Fruit fly (Drosophila melanogaster) whole organism, prepupa: ENCODE results near the gene CG3588.

Source experiments
- Blimp-1 ChIP-seq: fragments of 200-800 bp; sonication (Bioruptor generic); optimal IDR thresholded peaks from 3 replicates; lab custom pipeline; 2017; ENCODE audit warnings: missing biosample characterization, missing genetic modification characterization, mild to moderate bottlenecking, moderate library complexity, missing genetic modification reagents
- CG10631 ChIP-seq: fragments of 200-800 bp; sonication (Bioruptor generic); optimal IDR thresholded peaks from 2 replicates; lab custom pipeline; 2016; ENCODE audit warnings: missing biosample characterization, missing genetic modification characterization
- CG10669 ChIP-seq: fragments of 200-800 bp; sonication (Bioruptor generic); optimal IDR thresholded peaks from 3 replicates; lab custom pipeline; 2018; ENCODE audit warnings: missing biosample characterization, mild to moderate bottlenecking, missing genetic modification characterization, moderate library complexity
- CG11294 ChIP-seq: fragments of 200-800 bp; sonication (Bioruptor generic); IDR thresholded peaks from 2 replicates; pipeline ENCODE4 v1.3.6; 2022; ENCODE audit warnings: missing biosample characterization, missing genetic modification characterization
- CG11762 ChIP-seq: fragments of 200-800 bp; sonication (Bioruptor generic); optimal IDR thresholded peaks from 3 replicates; lab custom pipeline; 2016; ENCODE audit warnings: missing biosample characterization, missing genetic modification characterization; ENCODE audit not compliant: insufficient read depth
- CG11902 ChIP-seq: fragments of 200-800 bp; sonication (Bioruptor generic); optimal IDR thresholded peaks from 3 replicates; lab custom pipeline; 2016; ENCODE audit warnings: missing biosample characterization, missing genetic modification characterization
- CG15336 ChIP-seq: fragments of 200-800 bp; sonication (Bioruptor generic); IDR thresholded peaks from 2 replicates; pipeline ENCODE4 v1.3.6; 2022; ENCODE audit warnings: missing biosample characterization, missing genetic modification characterization
- CG16779 ChIP-seq: fragments of 200-800 bp; sonication (Bioruptor generic); optimal IDR thresholded peaks from 3 replicates; lab custom pipeline; 2017; ENCODE audit warnings: missing biosample characterization, mild to moderate bottlenecking, missing genetic modification characterization
- CG32006 ChIP-seq: fragments of 200-800 bp; sonication (Bioruptor generic); optimal IDR thresholded peaks from 3 replicates; lab custom pipeline; 2017; ENCODE audit warnings: missing biosample characterization, mild to moderate bottlenecking, missing genetic modification characterization
- CG3919 ChIP-seq: fragments of 200-800 bp; sonication (Bioruptor generic); optimal IDR thresholded peaks from 3 replicates; lab custom pipeline; 2016; ENCODE audit warnings: missing biosample characterization, missing genetic modification characterization
- CG6163 ChIP-seq: fragments of 200-800 bp; sonication (Bioruptor generic); IDR thresholded peaks from 3 replicates; pipeline ENCODE4 v1.3.6; 2022; ENCODE audit warnings: missing biosample characterization, missing genetic modification characterization
- CG6792 ChIP-seq: fragments of 200-800 bp; sonication (Bioruptor generic); optimal IDR thresholded peaks from 3 replicates; lab custom pipeline; 2016; ENCODE audit warnings: missing biosample characterization, missing genetic modification characterization
- CG6808 ChIP-seq: fragments of 200-800 bp; sonication (Bioruptor generic); optimal IDR thresholded peaks from 3 replicates; lab custom pipeline; 2017; ENCODE audit warnings: missing biosample characterization, missing genetic modification characterization, mild to moderate bottlenecking, moderate library complexity, missing genetic modification reagents
- CG6854 ChIP-seq: fragments of 200-800 bp; sonication (Bioruptor generic); optimal IDR thresholded peaks from 2 replicates; lab custom pipeline; 2017; ENCODE audit warnings: missing biosample characterization, mild to moderate bottlenecking, missing genetic modification characterization
- CG7368 ChIP-seq: fragments of 200-800 bp; sonication (Bioruptor generic); optimal IDR thresholded peaks from 3 replicates; lab custom pipeline; 2016; ENCODE audit warnings: missing biosample characterization, missing genetic modification characterization
- CG8119 ChIP-seq: fragments of 200-800 bp; sonication (Bioruptor generic); IDR thresholded peaks from 3 replicates; pipeline ENCODE4 v1.3.6; 2022; ENCODE audit warnings: missing biosample characterization, missing genetic modification characterization
- CG8319 ChIP-seq: fragments of 200-800 bp; sonication (Bioruptor generic); optimal IDR thresholded peaks from 3 replicates; lab custom pipeline; 2016; ENCODE audit warnings: missing biosample characterization, missing genetic modification characterization
- CG8632 ChIP-seq: fragments of 200-800 bp; sonication (Bioruptor generic); optimal IDR thresholded peaks from 3 replicates; lab custom pipeline; 2016; ENCODE audit warnings: missing biosample characterization, missing genetic modification characterization
- CG9139 ChIP-seq: fragments of 200-800 bp; sonication (Bioruptor generic); optimal IDR thresholded peaks from 3 replicates; lab custom pipeline; 2017; ENCODE audit warnings: missing biosample characterization, mild to moderate bottlenecking, missing genetic modification characterization
- Eip75B ChIP-seq: fragments of 200-800 bp; sonication (Bioruptor generic); optimal IDR thresholded peaks from 3 replicates; lab custom pipeline; 2016; ENCODE audit warnings: missing biosample characterization, missing genetic modification characterization
- Eip78C ChIP-seq: fragments of 200-800 bp; sonication (Bioruptor generic); peaks from one replicate; lab custom pipeline; 2016; ENCODE audit warnings: missing biosample characterization, missing genetic modification characterization
- Eip93F ChIP-seq: fragments of 200-800 bp; sonication (Bioruptor generic); optimal IDR thresholded peaks from 2 replicates; lab custom pipeline; 2016; ENCODE audit warnings: missing biosample characterization, mild to moderate bottlenecking, missing genetic modification characterization
- Ets21C ChIP-seq: fragments of 200-800 bp; sonication (Bioruptor generic); optimal IDR thresholded peaks from 3 replicates; lab custom pipeline; 2016; ENCODE audit warnings: missing biosample characterization, missing genetic modification characterization
- Ets96B ChIP-seq: fragments of 200-800 bp; optimal IDR thresholded peaks from 2 replicates; lab custom pipeline; 2019; ENCODE audit warnings: missing biosample characterization, mild to moderate bottlenecking, missing genetic modification characterization, moderate library complexity
- Hr38 ChIP-seq: sonication (Bioruptor generic); optimal IDR thresholded peaks from 2 replicates; lab custom pipeline; 2016; ENCODE audit warnings: missing biosample characterization, missing genetic modification characterization
- Hr39 ChIP-seq: fragments of 200-800 bp; sonication (Bioruptor generic); optimal IDR thresholded peaks from 2 replicates; lab custom pipeline; 2016; ENCODE audit warnings: missing biosample characterization, missing genetic modification characterization
- Hr4 ChIP-seq: fragments of 200-800 bp; sonication (Bioruptor generic); optimal IDR thresholded peaks from 3 replicates; lab custom pipeline; 2016; ENCODE audit warnings: missing biosample characterization, missing genetic modification characterization
- Lpt ChIP-seq: fragments of 200-800 bp; sonication (Bioruptor generic); optimal IDR thresholded peaks from 3 replicates; lab custom pipeline; 2016; ENCODE audit warnings: missing biosample characterization, missing genetic modification characterization
- OdsH ChIP-seq: fragments of 200-800 bp; sonication (Bioruptor generic); optimal IDR thresholded peaks from 3 replicates; lab custom pipeline; 2016; ENCODE audit warnings: missing biosample characterization, missing genetic modification characterization
- Smox ChIP-seq: fragments of 200-800 bp; sonication (Bioruptor generic); optimal IDR thresholded peaks from 3 replicates; lab custom pipeline; 2016; ENCODE audit warnings: missing biosample characterization, missing genetic modification characterization
- Sox102F ChIP-seq: fragments of 200-800 bp; sonication (Bioruptor generic); optimal IDR thresholded peaks from 2 replicates; lab custom pipeline; 2016; ENCODE audit warnings: missing biosample characterization, mild to moderate bottlenecking, missing genetic modification characterization
- Sox14 ChIP-seq: fragments of 200-800 bp; sonication (Bioruptor generic); optimal IDR thresholded peaks from 3 replicates; lab custom pipeline; 2016; ENCODE audit warnings: missing biosample characterization, missing genetic modification characterization
- achi ChIP-seq: fragments of 200-800 bp; sonication (Bioruptor generic); optimal IDR thresholded peaks from 3 replicates; lab custom pipeline; 2016; ENCODE audit warnings: missing biosample characterization, missing genetic modification characterization
- acj6 ChIP-seq: fragments of 200-800 bp; sonication (Bioruptor generic); optimal IDR thresholded peaks from 3 replicates; lab custom pipeline; 2016; ENCODE audit warnings: missing biosample characterization, missing genetic modification characterization
- cyc ChIP-seq: fragments of 200-800 bp; sonication (Bioruptor generic); optimal IDR thresholded peaks from 3 replicates; lab custom pipeline; 2016; ENCODE audit warnings: missing biosample characterization, missing genetic modification characterization
- dsx ChIP-seq: fragments of 200-800 bp; optimal IDR thresholded peaks from 3 replicates; lab custom pipeline; 2019; ENCODE audit warnings: missing biosample characterization, mild to moderate bottlenecking, missing genetic modification characterization, moderate library complexity; ENCODE audit not compliant: poor library complexity, severe bottlenecking
- eg ChIP-seq: fragments of 200-800 bp; sonication (Bioruptor generic); IDR thresholded peaks from 3 replicates; pipeline ENCODE4 v1.3.6; 2022; ENCODE audit warnings: missing biosample characterization, missing genetic modification characterization
- fd59A ChIP-seq: fragments of 200-800 bp; sonication (Bioruptor generic); optimal IDR thresholded peaks from 2 replicates; lab custom pipeline; 2017; ENCODE audit warnings: missing biosample characterization, mild to moderate bottlenecking, missing genetic modification characterization, missing genetic modification reagents
- fd85E ChIP-seq: fragments of 200-800 bp; sonication (Bioruptor generic); optimal IDR thresholded peaks from 3 replicates; lab custom pipeline; 2016; ENCODE audit warnings: missing biosample characterization, missing genetic modification characterization
- fkh ChIP-seq: fragments of 200-800 bp; sonication (Bioruptor generic); optimal IDR thresholded peaks from 3 replicates; lab custom pipeline; 2017; ENCODE audit warnings: missing biosample characterization, mild to moderate bottlenecking, missing genetic modification characterization, moderate library complexity
- lz ChIP-seq: fragments of 200-800 bp; sonication (Bioruptor generic); optimal IDR thresholded peaks from 3 replicates; lab custom pipeline; 2016; ENCODE audit warnings: missing biosample characterization, missing genetic modification characterization
- net ChIP-seq: fragments of 200-800 bp; sonication (Bioruptor generic); optimal IDR thresholded peaks from 3 replicates; lab custom pipeline; 2016; ENCODE audit warnings: missing biosample characterization, missing genetic modification characterization
- pdm3 ChIP-seq: fragments of 200-800 bp; sonication (Bioruptor generic); optimal IDR thresholded peaks from 3 replicates; lab custom pipeline; 2016; ENCODE audit warnings: missing biosample characterization, missing genetic modification characterization
- salr ChIP-seq, 2 experiments: fragments of 200-800 bp; sonication (Bioruptor generic); optimal IDR thresholded peaks; 3 replicates each; lab custom pipeline; 2016 to 2018; ENCODE audit warnings: missing biosample characterization in 2 of 2, missing genetic modification characterization in 2 of 2, mild to moderate bottlenecking in 1 of 2
- svp ChIP-seq: fragments of 200-800 bp; sonication (Bioruptor generic); peaks from one replicate; lab custom pipeline; 2016; ENCODE audit warnings: missing biosample characterization, missing genetic modification characterization
- vri ChIP-seq: fragments of 200-800 bp; sonication (Bioruptor generic); optimal IDR thresholded peaks from 3 replicates; lab custom pipeline; 2016; ENCODE audit warnings: missing biosample characterization, mild to moderate bottlenecking, missing genetic modification characterization

Gene CG3588

dm6 chrX:2947545-2948072, 28.0 kb downstream of the CG3588 start, which contains the start of gene CG3603 (continued):
- peak; percentile 72 for TF ChIP-seq Eip93F (GFP tag; lab: Kevin White, UChicago)
- peak; percentile 45 for TF ChIP-seq OdsH
- peak; percentile 79; the same call in 2 of the 3 replicates for TF ChIP-seq eg
- peak; percentile 83 for TF ChIP-seq net (GFP tag; lab: Kevin White, UChicago)
- peak; percentile 52 for TF ChIP-seq achi (GFP tag; lab: Kevin White, UChicago)
- TF ChIP-seq CG3919 (GFP tag; lab: Kevin White, UChicago): peak; percentile 68
- peak; percentile 25 for TF ChIP-seq fd85E (GFP tag; lab: Kevin White, UChicago)
- TF ChIP-seq CG6163 (GFP tag; lab: Robert Waterston, UW): peak; percentile 73; the same call in 2 of the 3 replicates
- peak; percentile 70 for TF ChIP-seq CG11762 (GFP tag; lab: Kevin White, UChicago)
- TF ChIP-seq CG9139 (GFP tag; lab: Kevin White, UChicago): peak; percentile 93
- TF ChIP-seq CG10631: no peak
- TF ChIP-seq Hr39: peak; percentile 17
- TF ChIP-seq CG6792 (GFP tag; lab: Kevin White, UChicago): no peak
- TF ChIP-seq Eip78C (GFP tag; lab: Kevin White, UChicago): peak; percentile 85
- TF ChIP-seq CG6854 (GFP tag; lab: Kevin White, UChicago): peak; percentile 93
- TF ChIP-seq lz (GFP tag; lab: Kevin White, UChicago): peak; percentile 53
- TF ChIP-seq CG8119 (GFP tag; lab: Robert Waterston, UW): peak; percentile 70
- peak; percentile 55; the same call in 1 of the 2 replicates for TF ChIP-seq CG15336 (GFP tag; lab: Robert Waterston, UW)
- peak; percentile 63 for TF ChIP-seq Lpt (GFP tag; lab: Kevin White, UChicago)
- TF ChIP-seq CG7368 (GFP tag; lab: Kevin White, UChicago): peak; percentile 71
- TF ChIP-seq fkh (GFP tag; lab: Kevin White, UChicago): no peak
- TF ChIP-seq CG32006: peak; percentile 57
- TF ChIP-seq CG6808 (GFP tag; lab: Kevin White, UChicago): peak; percentile 81
- TF ChIP-seq CG8632 (GFP tag; lab: Kevin White, UChicago): peak; percentile 46
- peak; percentile 13 for TF ChIP-seq dsx
- peak; percentile 42 for TF ChIP-seq Sox14 (GFP tag; lab: Kevin White, UChicago)
- TF ChIP-seq svp: peak; percentile 78
- TF ChIP-seq CG10669 (GFP tag; lab: Kevin White, UChicago): peak; percentile 75
- peak; percentile 3 for TF ChIP-seq fd59A

DNA sequence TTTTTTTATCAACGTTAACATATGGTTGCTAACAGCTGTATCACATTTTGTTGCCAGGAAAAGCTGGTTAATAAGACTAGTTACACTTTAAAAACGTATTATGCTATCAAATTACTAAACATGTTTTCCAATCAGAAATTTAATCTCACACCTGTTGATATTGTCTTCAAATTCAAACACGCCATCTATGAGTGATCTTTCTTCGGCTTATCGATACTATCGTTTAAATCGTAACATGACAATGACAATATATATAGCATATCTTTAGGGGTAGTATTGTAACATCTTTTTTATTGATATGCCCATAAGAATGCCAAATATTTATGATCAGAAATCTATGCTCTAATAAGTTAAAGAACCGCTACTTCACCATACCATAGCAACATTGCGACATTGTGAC, 29.5 kb downstream of the CG3588 start:
- peak; percentile 32 for TF ChIP-seq dsx
- peak; percentile 29 for TF ChIP-seq Eip78C (GFP tag; lab: Kevin White, UChicago)
- no peak for TF ChIP-seq Sox102F

DNA sequence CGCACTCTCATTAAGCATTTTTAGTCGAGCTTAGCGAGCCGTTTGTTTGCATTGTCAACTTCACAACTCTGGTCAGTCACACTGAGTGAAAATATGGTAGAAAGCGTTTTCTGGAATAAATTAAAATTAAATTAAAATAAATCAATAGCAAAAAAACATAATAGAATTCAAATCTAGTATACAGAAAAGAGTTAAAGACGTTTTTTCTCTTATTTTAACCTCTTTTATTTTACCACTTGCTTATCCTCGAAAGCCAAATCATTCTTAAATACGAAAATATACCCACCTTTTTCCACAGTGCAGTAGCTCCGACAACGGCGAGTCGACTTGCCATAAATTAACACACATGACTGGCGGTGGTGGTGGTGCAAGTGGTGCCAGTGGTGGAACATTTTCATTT, 32.1 kb downstream of the CG3588 start:
- TF ChIP-seq Eip78C (GFP tag; lab: Kevin White, UChicago) (peak; percentile 82), achi (GFP tag; lab: Kevin White, UChicago) (peak; percentile 12), salr (GFP tag; optimal IDR thresholded peaks at IDR 0.05; lab: Kevin White, UChicago) (no peak), Lpt (GFP tag; lab: Kevin White, UChicago) (no peak), svp (peak; percentile 71), CG11294 (GFP tag; lab: Robert Waterston, UW) (no peak), net (GFP tag; lab: Kevin White, UChicago) (no peak), Blimp-1 (GFP tag; lab: Kevin White, UChicago) (no peak), CG7368 (GFP tag; lab: Kevin White, UChicago) (no peak), Eip93F (GFP tag; lab: Kevin White, UChicago) (no peak), Ets21C (peak; percentile 0), acj6 (GFP tag; lab: Kevin White, UChicago) (peak; percentile 9), Hr38 (GFP tag; lab: Kevin White, UChicago) (no peak), CG8632 (GFP tag; lab: Kevin White, UChicago) (peak; percentile 3), pdm3 (GFP tag; lab: Kevin White, UChicago) (no peak), lz (GFP tag; lab: Kevin White, UChicago) (peak; percentile 2), cyc (GFP tag; lab: Kevin White, UChicago) (peak; percentile 9), CG32006 (peak; percentile 42), CG9139 (GFP tag; lab: Kevin White, UChicago) (no peak), Smox (GFP tag; lab: Kevin White, UChicago) (peak; percentile 14), Hr4 (GFP tag; lab: Kevin White, UChicago) (peak; percentile 18), CG11902 (no peak), fd59A (no peak), eg (no peak), CG6163 (GFP tag; lab: Robert Waterston, UW) (no peak), Ets96B (tag; lab: Kevin White, UChicago) (no peak), CG8319 (GFP tag; lab: Kevin White, UChicago) (no peak), vri (no peak), Hr39 (no peak), OdsH (peak; percentile 40), fd85E (GFP tag; lab: Kevin White, UChicago) (no peak), Eip75B (GFP tag; lab: Kevin White, UChicago) (no peak), CG16779 (tag; lab: Kevin White, UChicago) (no peak)
